Worm (Caenorhabditis elegans) whole organism, L1 larva: ENCODE measurements around the gene clec-67.
A peak's percentile ranks its signal among the peaks of the same experiment; 100 is the strongest.

Source experiments
- C34B4.2 ChIP-seq: sonication (generic microtip); optimal IDR thresholded peaks from 2 replicates; lab custom pipeline; 2017; ENCODE audit warnings: mild to moderate bottlenecking, missing genetic modification characterization, missing compliant biosample characterization
- F16B12.6 ChIP-seq: fragments of 150-350 bp; optimal IDR thresholded peaks from 2 replicates; lab custom pipeline; 2014; ENCODE audit warnings: missing biosample characterization, missing genetic modification characterization
- Y116A8C.19 ChIP-seq: sonication (generic microtip); optimal IDR thresholded peaks from 2 replicates; lab custom pipeline; 2016; ENCODE audit warnings: missing compliant biosample characterization, missing genetic modification characterization, borderline replicate concordance
- alr-1 ChIP-seq: fragments of 200-800 bp; sonication (Bioruptor generic); optimal IDR thresholded peaks from 2 replicates; lab custom pipeline; 2018; ENCODE audit warnings: borderline replicate concordance, mild to moderate bottlenecking, missing genetic modification characterization, missing compliant biosample characterization
- aly-2 ChIP-seq: fragments of 150-350 bp; optimal IDR thresholded peaks from 2 replicates; lab custom pipeline; 2014; ENCODE audit warnings: missing biosample characterization, missing genetic modification characterization
- ama-1 ChIP-seq: fragments of 150-350 bp; optimal IDR thresholded peaks from 2 replicates; lab custom pipeline; 2014
- ceh-8 ChIP-seq: fragments of 200-800 bp; sonication (Bioruptor generic); optimal IDR thresholded peaks from 2 replicates; lab custom pipeline; 2018; ENCODE audit warnings: mild to moderate bottlenecking, missing genetic modification characterization, moderate library complexity, missing compliant biosample characterization
- ceh-82 ChIP-seq, 3 experiments: fragments of 150-350 bp in 1 of 3; sonication (generic microtip) in 2 of 3; optimal IDR thresholded peaks; 2 replicates each; lab custom pipeline; 2014 to 2017; ENCODE audit warnings: missing biosample characterization in 3 of 3, missing genetic modification characterization in 3 of 3
- ceh-88 ChIP-seq: fragments of 200-800 bp; sonication (Bioruptor generic); IDR thresholded peaks from 2 replicates; pipeline ENCODE4 v1.3.6; 2022; ENCODE audit warnings: missing genetic modification characterization, missing compliant biosample characterization
- dpl-1 ChIP-seq, 3 experiments: fragments of 150-350 bp in 2 of 3; sonication (generic microtip) in 1 of 3; optimal IDR thresholded peaks; 2 replicates each; lab custom pipeline; 2014 to 2017; ENCODE audit warnings: missing biosample characterization in 3 of 3, missing genetic modification characterization in 3 of 3, missing genetic modification reagents in 3 of 3
- efl-1 ChIP-seq, 4 experiments: fragments of 150-350 bp; optimal IDR thresholded peaks in 3 of 4; peaks in 1 of 4; 1 replicate in 1 of 4; 2 replicates in 3 of 4; lab custom pipeline; 2014; ENCODE audit warnings: missing biosample characterization in 2 of 4, missing genetic modification characterization in 2 of 4, missing genetic modification reagents in 2 of 4
- elt-2 ChIP-seq: sonication (generic microtip); optimal IDR thresholded peaks from 2 replicates; lab custom pipeline; 2016; ENCODE audit warnings: missing genetic modification characterization, mild to moderate bottlenecking, inconsistent platforms, missing compliant biosample characterization, missing genetic modification reagents
- elt-3 ChIP-seq, 6 experiments: fragments of 150-350 bp in 1 of 6; sonication (generic microtip); optimal IDR thresholded peaks; 2 replicates each; lab custom pipeline; 2017 to 2018; ENCODE audit warnings: missing biosample characterization in 6 of 6, missing genetic modification characterization in 6 of 6, inconsistent platforms in 1 of 6
- fkh-8 ChIP-seq: sonication (generic microtip); optimal IDR thresholded peaks from 2 replicates; lab custom pipeline; 2016; ENCODE audit warnings: mild to moderate bottlenecking, missing genetic modification characterization, missing compliant biosample characterization
- grh-1 ChIP-seq: fragments of 200-800 bp; sonication (Bioruptor generic); IDR thresholded peaks from 2 replicates; pipeline ENCODE4 v1.3.6; 2022; ENCODE audit warnings: missing genetic modification reagents, missing genetic modification characterization, missing compliant biosample characterization
- hlh-17 ChIP-seq: fragments of 200-800 bp; sonication (Bioruptor generic); optimal IDR thresholded peaks from 2 replicates; lab custom pipeline; 2018; ENCODE audit warnings: missing genetic modification characterization, mild to moderate bottlenecking, missing compliant biosample characterization, moderate library complexity, borderline replicate concordance
- hlh-4 ChIP-seq: sonication (generic microtip); optimal IDR thresholded peaks from 2 replicates; lab custom pipeline; 2016; ENCODE audit warnings: mild to moderate bottlenecking, missing genetic modification characterization, missing compliant biosample characterization
- irx-1 ChIP-seq: sonication (generic microtip); optimal IDR thresholded peaks from 2 replicates; lab custom pipeline; 2016; ENCODE audit warnings: missing genetic modification characterization, missing compliant biosample characterization
- lin-13 ChIP-seq: fragments of 150-350 bp; optimal IDR thresholded peaks from 2 replicates; lab custom pipeline; 2014; ENCODE audit warnings: missing biosample characterization, missing genetic modification reagents, missing genetic modification characterization
- lin-14 ChIP-seq: fragments of 200-800 bp; sonication (Bioruptor generic); optimal IDR thresholded peaks from 2 replicates; lab custom pipeline; 2018; ENCODE audit warnings: mild to moderate bottlenecking, missing genetic modification characterization, moderate library complexity, missing compliant biosample characterization
- lin-35 ChIP-seq, 2 experiments: fragments of 150-350 bp; optimal IDR thresholded peaks; 2 replicates each; lab custom pipeline; 2014; ENCODE audit warnings: missing biosample characterization in 2 of 2, missing genetic modification characterization in 2 of 2, missing genetic modification reagents in 2 of 2
- lir-3 ChIP-seq: sonication (generic microtip); optimal IDR thresholded peaks from 2 replicates; lab custom pipeline; 2016; ENCODE audit warnings: mild to moderate bottlenecking, missing genetic modification characterization, moderate library complexity, missing compliant biosample characterization; ENCODE audit not compliant: poor library complexity
- lsy-2 ChIP-seq, 2 experiments: fragments of 150-350 bp; optimal IDR thresholded peaks; 2 replicates each; lab custom pipeline; 2014; ENCODE audit warnings: missing biosample characterization in 2 of 2, missing genetic modification characterization in 2 of 2
- mef-2 ChIP-seq: fragments of 150-350 bp; optimal IDR thresholded peaks from 2 replicates; lab custom pipeline; 2014; ENCODE audit warnings: missing biosample characterization, missing genetic modification characterization
- mep-1 ChIP-seq: fragments of 150-350 bp; optimal IDR thresholded peaks from 2 replicates; lab custom pipeline; 2014; ENCODE audit warnings: missing biosample characterization, missing genetic modification characterization
- nhr-20 ChIP-seq: sonication (generic microtip); optimal IDR thresholded peaks from 2 replicates; lab custom pipeline; 2016; ENCODE audit warnings: mild to moderate bottlenecking, missing genetic modification characterization, missing compliant biosample characterization
- nhr-47 ChIP-seq: sonication (generic microtip); optimal IDR thresholded peaks from 2 replicates; lab custom pipeline; 2016; ENCODE audit warnings: mild to moderate bottlenecking, missing genetic modification characterization, moderate library complexity, missing compliant biosample characterization
- nhr-71 ChIP-seq: sonication (generic microtip); optimal IDR thresholded peaks from 2 replicates; lab custom pipeline; 2016; ENCODE audit warnings: mild to moderate bottlenecking, missing genetic modification characterization, moderate library complexity, missing compliant biosample characterization
- nhr-76 ChIP-seq: sonication (generic microtip); optimal IDR thresholded peaks from 2 replicates; lab custom pipeline; 2017; ENCODE audit warnings: missing biosample characterization, missing genetic modification characterization
- nhr-84 ChIP-seq: sonication (generic microtip); optimal IDR thresholded peaks from 2 replicates; lab custom pipeline; 2017; ENCODE audit warnings: missing biosample characterization, missing genetic modification characterization
- nhr-85 ChIP-seq: sonication (generic microtip); peaks from one replicate; lab custom pipeline; 2016; ENCODE audit warnings: missing genetic modification characterization, inconsistent platforms, missing compliant biosample characterization
- nhr-90 ChIP-seq: sonication (generic microtip); optimal IDR thresholded peaks from 2 replicates; lab custom pipeline; 2016; ENCODE audit warnings: mild to moderate bottlenecking, missing genetic modification characterization, missing compliant biosample characterization; ENCODE audit not compliant: poor library complexity
- pqm-1 ChIP-seq: sonication (generic microtip); optimal IDR thresholded peaks from 3 replicates; lab custom pipeline; 2017; ENCODE audit warnings: missing biosample characterization, missing genetic modification characterization
- rnt-1 ChIP-seq: sonication (generic microtip); optimal IDR thresholded peaks from 2 replicates; lab custom pipeline; 2016; ENCODE audit warnings: mild to moderate bottlenecking, missing genetic modification characterization, moderate library complexity, missing compliant biosample characterization
- snpc-4 ChIP-seq: fragments of 150-350 bp; optimal IDR thresholded peaks from 2 replicates; lab custom pipeline; 2014; ENCODE audit warnings: missing biosample characterization, missing genetic modification characterization
- snu-23 ChIP-seq: sonication (generic microtip); optimal IDR thresholded peaks from 2 replicates; lab custom pipeline; 2016; ENCODE audit warnings: missing genetic modification characterization, missing compliant biosample characterization
- sup-37 ChIP-seq: fragments of 200-800 bp; sonication (Bioruptor generic); optimal IDR thresholded peaks from 2 replicates; lab custom pipeline; 2018; ENCODE audit warnings: mild to moderate bottlenecking, missing genetic modification characterization, missing compliant biosample characterization
- swsn-7 ChIP-seq: sonication (generic microtip); optimal IDR thresholded peaks from 2 replicates; lab custom pipeline; 2016; ENCODE audit warnings: missing genetic modification characterization, missing compliant biosample characterization
- unc-30 ChIP-seq: sonication (generic microtip); optimal IDR thresholded peaks from 2 replicates; lab custom pipeline; 2017; ENCODE audit warnings: missing biosample characterization, missing genetic modification characterization
- unc-62 ChIP-seq: fragments of 150-350 bp; optimal IDR thresholded peaks from 2 replicates; lab custom pipeline; 2014; ENCODE audit warnings: missing biosample characterization, missing genetic modification reagents, missing genetic modification characterization
- unc-86 ChIP-seq: sonication (generic microtip); optimal IDR thresholded peaks from 2 replicates; lab custom pipeline; 2016; ENCODE audit warnings: missing genetic modification characterization, missing compliant biosample characterization
- zip-4 ChIP-seq: fragments of 200-800 bp; sonication (Bioruptor generic); optimal IDR thresholded peaks from 2 replicates; lab custom pipeline; 2018; ENCODE audit warnings: mild to moderate bottlenecking, missing genetic modification characterization, moderate library complexity, missing compliant biosample characterization
- ztf-11 ChIP-seq, 2 experiments: sonication (generic microtip); optimal IDR thresholded peaks; 2 replicates each; lab custom pipeline; 2016 to 2017; ENCODE audit warnings: missing genetic modification characterization in 2 of 2, missing biosample characterization in 1 of 2, missing compliant biosample characterization in 1 of 2
- ztf-4 ChIP-seq: fragments of 150-350 bp; optimal IDR thresholded peaks from 2 replicates; lab custom pipeline; 2014; ENCODE audit warnings: missing biosample characterization, missing genetic modification characterization

Gene clec-67

ce11 chrIV:3921898-3922297 is at the start of gene clec-67:
TSS of gene clec-67 (plus strand) at chrIV:3922165.
- TF ChIP-seq pqm-1 (peak; percentile 21), grh-1 (GFP tag; lab: Robert Waterston, UW) (no peak), elt-2 (tag; lab: Kevin White, UChicago) (peak; percentile 94)

- TF ChIP-seq mef-2 (tag; lab: Kevin White, UChicago) (no peak), fkh-8 (tag; lab: Kevin White, UChicago) (no peak), nhr-84 (no peak), ceh-8 (GFP tag; lab: Kevin White, UChicago) (no peak), ztf-4 (tag; lab: Kevin White, UChicago) (no peak), lir-3 (tag; lab: Kevin White, UChicago) (no peak), snu-23 (GFP tag; lab: Kevin White, UChicago) (no peak), rnt-1 (tag; lab: Kevin White, UChicago) (no peak), F16B12.6 (tag; lab: Kevin White, UChicago) (no peak), zip-4 (GFP tag; lab: Kevin White, UChicago) (no peak), nhr-76 (no peak), ztf-11 (tag; optimal IDR thresholded peaks at IDR 0.05; lab: Kevin White, UChicago) (no peak), elt-3 (tag; optimal IDR thresholded peaks at IDR 0.05; lab: Kevin White, UChicago) (no peak), dpl-1 (GFP tag; optimal IDR thresholded peaks at IDR 0.05; lab: Kevin White, UChicago) (no peak), C34B4.2 (tag; lab: Kevin White, UChicago) (no peak), unc-62 (GFP tag; lab: Kevin White, UChicago) (no peak), lin-35 (GFP tag; optimal IDR thresholded peaks at IDR 0.05; lab: Kevin White, UChicago) (no peak)
- TF ChIP-seq, all 84 proteins: peak for 0
Measured at ce11 chrIV:3873195-3873594, 48.8 kb upstream of the clec-67 start.

ce11 chrIV:3873706-3874105 is 48.3 kb upstream of the clec-67 start, which contains the start of gene F37C4.5:
TSS of gene F37C4.5 (minus strand) at chrIV:3873806.
- no peak for TF ChIP-seq hlh-4 (tag; lab: Kevin White, UChicago)
- no peak for TF ChIP-seq sup-37 (GFP tag; lab: Kevin White, UChicago)
- TF ChIP-seq lin-13 (GFP tag; lab: Kevin White, UChicago) = no peak
- TF ChIP-seq hlh-17 (GFP tag; lab: Kevin White, UChicago) = no peak
- no peak for TF ChIP-seq efl-1 (optimal IDR thresholded peaks at IDR 0.05; lab: Kevin White, UChicago)
- no peak for TF ChIP-seq efl-1 (GFP tag; optimal IDR thresholded peaks at IDR 0.05 in 1 of 2; lab: Kevin White, UChicago)
- TF ChIP-seq alr-1 = no peak
- TF ChIP-seq Y116A8C.19 (tag; lab: Kevin White, UChicago) = no peak

DNA sequence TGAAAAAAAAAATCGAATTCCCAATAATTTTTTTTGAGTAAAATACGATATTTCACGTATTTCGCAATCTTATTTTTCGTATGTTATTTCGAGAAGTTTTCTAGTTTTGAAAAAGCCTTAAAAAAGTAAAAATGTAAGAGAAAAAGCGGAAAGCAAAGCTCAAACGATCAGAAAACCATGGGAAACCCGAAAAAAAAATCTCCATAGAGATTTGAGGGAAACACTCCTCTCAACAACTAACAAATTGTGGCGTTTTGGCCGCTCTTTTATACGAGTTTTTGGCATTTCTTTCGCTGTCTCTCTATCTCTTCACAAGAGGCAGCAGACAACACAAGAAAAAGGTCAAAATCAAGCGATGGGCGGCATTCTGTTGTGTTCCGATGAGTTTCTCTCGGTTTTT is 47.5 kb upstream of the clec-67 start:
- TF ChIP-seq snpc-4 (tag; lab: Kevin White, UChicago) (no peak), fkh-8 (tag; lab: Kevin White, UChicago) (peak; percentile 60), unc-30 (tag; lab: Kevin White, UChicago) (no peak), nhr-47 (tag; lab: Kevin White, UChicago) (peak; percentile 22), ceh-8 (GFP tag; lab: Kevin White, UChicago) (no peak), lsy-2 (tag; optimal IDR thresholded peaks at IDR 0.05; lab: Kevin White, UChicago) (peak in 1 of 2 experiments; percentile 39), swsn-7 (tag; lab: Kevin White, UChicago) (peak; percentile 10), mep-1 (tag; lab: Kevin White, UChicago) (peak; percentile 38), ceh-88 (GFP tag; lab: Robert Waterston, UW) (no peak), lin-14 (peak; percentile 77), efl-1 (optimal IDR thresholded peaks at IDR 0.05; lab: Kevin White, UChicago) (peak; percentile 34 to 46), efl-1 (GFP tag; optimal IDR thresholded peaks at IDR 0.05 in 1 of 2; lab: Kevin White, UChicago) (peak in 1 of 2 experiments; percentile 17), unc-86 (tag; lab: Kevin White, UChicago) (no peak), irx-1 (tag; lab: Kevin White, UChicago) (no peak), rnt-1 (tag; lab: Kevin White, UChicago) (peak; percentile 14), pqm-1 (no peak), nhr-90 (tag; lab: Kevin White, UChicago) (peak; percentile 8), hlh-4 (tag; lab: Kevin White, UChicago) (no peak), nhr-85 (tag; lab: Kevin White, UChicago) (peak; percentile 56), lin-35 (GFP tag; optimal IDR thresholded peaks at IDR 0.05; lab: Kevin White, UChicago) (peak; percentile 17 to 41), elt-3 (tag; optimal IDR thresholded peaks at IDR 0.05; lab: Kevin White, UChicago) (peak in 2 of 6 experiments; percentile 0 to 10), nhr-71 (tag; lab: Kevin White, UChicago) (peak; percentile 50), snu-23 (GFP tag; lab: Kevin White, UChicago) (peak; percentile 47), ama-1 (lab: Kevin White, UChicago) (peak; percentile 68), dpl-1 (GFP tag; optimal IDR thresholded peaks at IDR 0.05; lab: Kevin White, UChicago) (peak; percentile 2 to 17 (median 15)), aly-2 (tag; lab: Kevin White, UChicago) (peak; percentile 49), C34B4.2 (tag; lab: Kevin White, UChicago) (no peak), nhr-20 (tag; lab: Kevin White, UChicago) (peak; percentile 41), ceh-82 (tag; optimal IDR thresholded peaks at IDR 0.05; lab: Kevin White, UChicago) (peak in 1 of 3 experiments; percentile 10)
